Worm (Caenorhabditis elegans): ENCODE results near the gene txt-12.

- TF ChIP-seq mdl-1 (tag; optimal IDR thresholded peaks at IDR 0.05) (no peak), nhr-11 (tag; optimal IDR thresholded peaks at IDR 0.05) (no peak), unc-62 (GFP tag; optimal IDR thresholded peaks at IDR 0.05) (no peak), lin-39 (tag; optimal IDR thresholded peaks at IDR 0.05) (no peak), elt-3 (tag; optimal IDR thresholded peaks at IDR 0.05) (no peak), egl-27 (tag; optimal IDR thresholded peaks at IDR 0.05) (no peak), snpc-4 (tag; optimal IDR thresholded peaks at IDR 0.05) (no peak), gmeb-1 (tag; optimal IDR thresholded peaks at IDR 0.05) (no peak), F13H6.1 (tag; optimal IDR thresholded peaks at IDR 0.05) (no peak), nhr-12 (tag; optimal IDR thresholded peaks at IDR 0.05) (no peak)
Measured at ce11 chrV:15051720-15052119, 41.0 kb upstream of the txt-12 start.

All from whole organism, L2 larva.